Worm (Caenorhabditis elegans) whole organism, L1 larva: ENCODE data around the gene C34C12.9.

Source experiments
- C16A3.4 ChIP-seq: fragments of 150-350 bp; optimal IDR thresholded peaks from 2 replicates; lab custom pipeline; 2014; ENCODE audit warnings: missing biosample characterization, missing genetic modification characterization
- C34B4.2 ChIP-seq: sonication (generic microtip); optimal IDR thresholded peaks from 2 replicates; lab custom pipeline; 2017; ENCODE audit warnings: mild to moderate bottlenecking, missing genetic modification characterization, missing compliant biosample characterization
- aha-1 ChIP-seq: fragments of 150-350 bp; optimal IDR thresholded peaks from 2 replicates; lab custom pipeline; 2014; ENCODE audit warnings: missing biosample characterization, missing genetic modification characterization
- aly-2 ChIP-seq: fragments of 150-350 bp; optimal IDR thresholded peaks from 2 replicates; lab custom pipeline; 2014; ENCODE audit warnings: missing biosample characterization, missing genetic modification characterization
- blmp-1 ChIP-seq: fragments of 150-350 bp; optimal IDR thresholded peaks from 2 replicates; lab custom pipeline; 2014; ENCODE audit warnings: missing biosample characterization, missing genetic modification characterization
- ceh-8 ChIP-seq: fragments of 200-800 bp; sonication (Bioruptor generic); optimal IDR thresholded peaks from 2 replicates; lab custom pipeline; 2018; ENCODE audit warnings: mild to moderate bottlenecking, missing genetic modification characterization, moderate library complexity, missing compliant biosample characterization
- ceh-82 ChIP-seq, 3 experiments: fragments of 150-350 bp in 1 of 3; sonication (generic microtip) in 2 of 3; optimal IDR thresholded peaks; 2 replicates each; lab custom pipeline; 2014 to 2017; ENCODE audit warnings: missing biosample characterization in 3 of 3, missing genetic modification characterization in 3 of 3
- efl-1 ChIP-seq, 4 experiments: fragments of 150-350 bp; optimal IDR thresholded peaks in 3 of 4; peaks in 1 of 4; 1 replicate in 1 of 4; 2 replicates in 3 of 4; lab custom pipeline; 2014; ENCODE audit warnings: missing biosample characterization in 2 of 4, missing genetic modification characterization in 2 of 4, missing genetic modification reagents in 2 of 4
- efl-3 ChIP-seq: fragments of 200-800 bp; sonication (Bioruptor generic); optimal IDR thresholded peaks from 2 replicates; lab custom pipeline; 2018; ENCODE audit warnings: mild to moderate bottlenecking, missing genetic modification characterization, missing compliant biosample characterization
- egl-13 ChIP-seq: sonication (generic microtip); optimal IDR thresholded peaks from 2 replicates; lab custom pipeline; 2016; ENCODE audit warnings: missing genotype, missing genetic modification reagents, missing genetic modification characterization, missing compliant biosample characterization
- elt-2 ChIP-seq: sonication (generic microtip); optimal IDR thresholded peaks from 2 replicates; lab custom pipeline; 2016; ENCODE audit warnings: missing genetic modification characterization, mild to moderate bottlenecking, inconsistent platforms, missing compliant biosample characterization, missing genetic modification reagents
- ets-5 ChIP-seq: fragments of 200-800 bp; sonication (Bioruptor generic); IDR thresholded peaks from 2 replicates; pipeline ENCODE4 v1.3.6; 2022; ENCODE audit warnings: missing genetic modification characterization, missing compliant biosample characterization
- grh-1 ChIP-seq: fragments of 200-800 bp; sonication (Bioruptor generic); IDR thresholded peaks from 2 replicates; pipeline ENCODE4 v1.3.6; 2022; ENCODE audit warnings: missing genetic modification reagents, missing genetic modification characterization, missing compliant biosample characterization
- hlh-17 ChIP-seq: fragments of 200-800 bp; sonication (Bioruptor generic); optimal IDR thresholded peaks from 2 replicates; lab custom pipeline; 2018; ENCODE audit warnings: missing genetic modification characterization, mild to moderate bottlenecking, missing compliant biosample characterization, moderate library complexity, borderline replicate concordance
- hpl-2 ChIP-seq: fragments of 150-350 bp; optimal IDR thresholded peaks from 2 replicates; lab custom pipeline; 2014; ENCODE audit warnings: missing biosample characterization, missing genetic modification reagents, missing genetic modification characterization
- isw-1 ChIP-seq: fragments of 200-800 bp; sonication (Bioruptor generic); IDR thresholded peaks from 2 replicates; pipeline ENCODE4 v1.3.6; 2022; ENCODE audit warnings: missing genetic modification characterization, missing compliant biosample characterization
- jun-1 ChIP-seq: fragments of 150-350 bp; optimal IDR thresholded peaks from 2 replicates; lab custom pipeline; 2014; ENCODE audit warnings: missing biosample characterization, missing genetic modification reagents, missing genetic modification characterization
- lin-15B ChIP-seq: fragments of 150-350 bp; sonication (generic microtip); optimal IDR thresholded peaks from 3 replicates; lab custom pipeline; 2014; ENCODE audit warnings: missing biosample characterization, missing genetic modification characterization
- lin-35 ChIP-seq, 2 experiments: fragments of 150-350 bp; optimal IDR thresholded peaks; 2 replicates each; lab custom pipeline; 2014; ENCODE audit warnings: missing biosample characterization in 2 of 2, missing genetic modification characterization in 2 of 2, missing genetic modification reagents in 2 of 2
- lin-39 ChIP-seq: fragments of 150-350 bp; optimal IDR thresholded peaks from 2 replicates; lab custom pipeline; 2014; ENCODE audit warnings: missing biosample characterization, missing genetic modification reagents, missing genetic modification characterization
- lsy-2 ChIP-seq, 2 experiments: fragments of 150-350 bp; optimal IDR thresholded peaks; 2 replicates each; lab custom pipeline; 2014; ENCODE audit warnings: missing biosample characterization in 2 of 2, missing genetic modification characterization in 2 of 2
- mep-1 ChIP-seq: fragments of 150-350 bp; optimal IDR thresholded peaks from 2 replicates; lab custom pipeline; 2014; ENCODE audit warnings: missing biosample characterization, missing genetic modification characterization
- nhr-11 ChIP-seq: fragments of 150-350 bp; optimal IDR thresholded peaks from 2 replicates; lab custom pipeline; 2014; ENCODE audit warnings: missing biosample characterization, missing genetic modification characterization
- nhr-12 ChIP-seq: sonication (generic microtip); optimal IDR thresholded peaks from 2 replicates; lab custom pipeline; 2017; ENCODE audit warnings: missing biosample characterization, missing genetic modification characterization
- nhr-20 ChIP-seq: sonication (generic microtip); optimal IDR thresholded peaks from 2 replicates; lab custom pipeline; 2016; ENCODE audit warnings: mild to moderate bottlenecking, missing genetic modification characterization, missing compliant biosample characterization
- nhr-237 ChIP-seq: fragments of 150-350 bp; optimal IDR thresholded peaks from 2 replicates; lab custom pipeline; 2014; ENCODE audit warnings: missing biosample characterization, missing genetic modification characterization
- nhr-28 ChIP-seq: fragments of 150-350 bp; optimal IDR thresholded peaks from 2 replicates; lab custom pipeline; 2014; ENCODE audit warnings: missing biosample characterization, missing genetic modification characterization
- nhr-76 ChIP-seq: sonication (generic microtip); optimal IDR thresholded peaks from 2 replicates; lab custom pipeline; 2017; ENCODE audit warnings: missing biosample characterization, missing genetic modification characterization
- nhr-77 ChIP-seq: fragments of 150-350 bp; optimal IDR thresholded peaks from 2 replicates; lab custom pipeline; 2014; ENCODE audit warnings: missing biosample characterization, missing genetic modification characterization
- nhr-84 ChIP-seq: sonication (generic microtip); optimal IDR thresholded peaks from 2 replicates; lab custom pipeline; 2017; ENCODE audit warnings: missing biosample characterization, missing genetic modification characterization
- nhr-90 ChIP-seq: sonication (generic microtip); optimal IDR thresholded peaks from 2 replicates; lab custom pipeline; 2016; ENCODE audit warnings: mild to moderate bottlenecking, missing genetic modification characterization, missing compliant biosample characterization; ENCODE audit not compliant: poor library complexity
- pqm-1 ChIP-seq: sonication (generic microtip); optimal IDR thresholded peaks from 3 replicates; lab custom pipeline; 2017; ENCODE audit warnings: missing biosample characterization, missing genetic modification characterization
- skn-1 ChIP-seq: fragments of 150-350 bp; optimal IDR thresholded peaks from 2 replicates; lab custom pipeline; 2014; ENCODE audit warnings: missing biosample characterization, missing genetic modification characterization
- sox-4 ChIP-seq: sonication (generic microtip); optimal IDR thresholded peaks from 2 replicates; lab custom pipeline; 2016; ENCODE audit warnings: missing genetic modification characterization, missing compliant biosample characterization
- sup-37 ChIP-seq: fragments of 200-800 bp; sonication (Bioruptor generic); optimal IDR thresholded peaks from 2 replicates; lab custom pipeline; 2018; ENCODE audit warnings: mild to moderate bottlenecking, missing genetic modification characterization, missing compliant biosample characterization
- tbx-2 ChIP-seq: sonication (generic microtip); optimal IDR thresholded peaks from 2 replicates; lab custom pipeline; 2016; ENCODE audit warnings: missing genetic modification characterization, missing compliant biosample characterization
- unc-30 ChIP-seq: sonication (generic microtip); optimal IDR thresholded peaks from 2 replicates; lab custom pipeline; 2017; ENCODE audit warnings: missing biosample characterization, missing genetic modification characterization
- unc-86 ChIP-seq: sonication (generic microtip); optimal IDR thresholded peaks from 2 replicates; lab custom pipeline; 2016; ENCODE audit warnings: missing genetic modification characterization, missing compliant biosample characterization
- unc-98 ChIP-seq: fragments of 200-800 bp; sonication (Bioruptor generic); IDR thresholded peaks from 2 replicates; pipeline ENCODE4 v1.3.6; 2022; ENCODE audit warnings: missing genetic modification characterization, missing compliant biosample characterization
- vab-15 ChIP-seq: sonication (generic microtip); optimal IDR thresholded peaks from 2 replicates; lab custom pipeline; 2017; ENCODE audit warnings: missing genotype, mild to moderate bottlenecking, missing genetic modification characterization, missing compliant biosample characterization
- ztf-11 ChIP-seq, 2 experiments: sonication (generic microtip); optimal IDR thresholded peaks; 2 replicates each; lab custom pipeline; 2016 to 2017; ENCODE audit warnings: missing genetic modification characterization in 2 of 2, missing biosample characterization in 1 of 2, missing compliant biosample characterization in 1 of 2
- ztf-4 ChIP-seq: fragments of 150-350 bp; optimal IDR thresholded peaks from 2 replicates; lab custom pipeline; 2014; ENCODE audit warnings: missing biosample characterization, missing genetic modification characterization

The C34C12.9 gene

DNA sequence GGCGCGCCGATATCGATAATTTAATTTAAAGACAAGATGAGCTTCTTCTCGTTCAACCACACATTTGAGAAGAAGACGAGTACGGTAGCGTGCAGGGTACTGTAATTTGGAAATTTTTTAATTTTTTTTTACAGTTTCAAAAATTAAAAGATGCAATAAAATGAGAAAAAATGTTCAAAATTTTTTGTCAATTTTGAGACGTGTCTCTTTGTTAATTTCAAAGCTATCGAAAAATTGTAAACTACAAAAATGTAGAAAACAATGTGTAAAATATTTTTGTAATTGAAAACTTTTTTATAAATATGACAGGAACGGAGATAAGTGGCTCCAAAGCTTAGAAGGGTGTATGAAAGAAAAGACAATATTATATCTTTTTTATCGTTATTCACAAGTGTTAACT, 43.9 kb downstream of the C34C12.9 start, which contains the start of gene K01A11.1:
K01A11.1 (minus strand) TSS at position 101 of the 400 bp plus-strand sequence.
- no peak for TF ChIP-seq egl-13 (tag; lab: Kevin White, UChicago)
- no peak for TF ChIP-seq nhr-77 (tag; lab: Kevin White, UChicago)
- no peak for TF ChIP-seq efl-1 (optimal IDR thresholded peaks at IDR 0.05; lab: Kevin White, UChicago)
- TF ChIP-seq efl-1 (GFP tag; optimal IDR thresholded peaks at IDR 0.05 in 1 of 2; lab: Kevin White, UChicago): no peak
- TF ChIP-seq aha-1 (tag; lab: Kevin White, UChicago): no peak
- no peak for TF ChIP-seq nhr-20
- TF ChIP-seq nhr-11: no peak
- TF ChIP-seq unc-98: no peak
- TF ChIP-seq vab-15 (tag; lab: Kevin White, UChicago): no peak
- no peak for TF ChIP-seq skn-1 (tag; lab: Kevin White, UChicago)
- TF ChIP-seq mep-1: no peak
- TF ChIP-seq C34B4.2 (tag; lab: Kevin White, UChicago): no peak
- TF ChIP-seq unc-30: no peak
- TF ChIP-seq, all 84 proteins: peak for 0

ce11 chrIII:3430667-3431066, 44.6 kb downstream of the C34C12.9 start:
- TF ChIP-seq aha-1 (tag; lab: Kevin White, UChicago) (no peak), lin-39 (tag; lab: Kevin White, UChicago) (no peak), lin-35 (GFP tag; optimal IDR thresholded peaks at IDR 0.05; lab: Kevin White, UChicago) (no peak), C16A3.4 (tag; lab: Kevin White, UChicago) (no peak), vab-15 (tag; lab: Kevin White, UChicago) (no peak), aly-2 (tag; lab: Kevin White, UChicago) (no peak), pqm-1 (tag; lab: Kevin White, UChicago) (no peak), ztf-4 (tag; lab: Kevin White, UChicago) (no peak), sox-4 (tag; lab: Kevin White, UChicago) (no peak), ztf-11 (tag; optimal IDR thresholded peaks at IDR 0.05; lab: Kevin White, UChicago) (no peak), ceh-82 (tag; optimal IDR thresholded peaks at IDR 0.05; lab: Kevin White, UChicago) (no peak), lin-15B (tag; lab: Kevin White, UChicago) (no peak), nhr-12 (no peak), nhr-11 (no peak), ceh-8 (GFP tag; lab: Kevin White, UChicago) (no peak)

ce11 chrIII:3429761-3430160, 45.6 kb downstream of the C34C12.9 start:
- TF ChIP-seq ceh-8 (GFP tag; lab: Kevin White, UChicago) (no peak), efl-1 (optimal IDR thresholded peaks at IDR 0.05; lab: Kevin White, UChicago) (no peak), efl-1 (GFP tag; optimal IDR thresholded peaks at IDR 0.05 in 1 of 2; lab: Kevin White, UChicago) (no peak), unc-86 (no peak), ets-5 (GFP tag; lab: Robert Waterston, UW) (no peak), ztf-4 (tag; lab: Kevin White, UChicago) (no peak), efl-3 (GFP tag; lab: Kevin White, UChicago) (no peak), nhr-90 (no peak), lsy-2 (tag; optimal IDR thresholded peaks at IDR 0.05; lab: Kevin White, UChicago) (no peak), nhr-84 (tag; lab: Kevin White, UChicago) (no peak), ceh-82 (tag; optimal IDR thresholded peaks at IDR 0.05; lab: Kevin White, UChicago) (no peak), nhr-12 (no peak), hlh-17 (GFP tag; lab: Kevin White, UChicago) (no peak), sup-37 (GFP tag; lab: Kevin White, UChicago) (no peak), tbx-2 (no peak), isw-1 (GFP tag; lab: Robert Waterston, UW) (no peak), elt-2 (no peak), nhr-28 (tag; lab: Kevin White, UChicago) (no peak)
- TF ChIP-seq, all 84 proteins: peak for 0

DNA sequence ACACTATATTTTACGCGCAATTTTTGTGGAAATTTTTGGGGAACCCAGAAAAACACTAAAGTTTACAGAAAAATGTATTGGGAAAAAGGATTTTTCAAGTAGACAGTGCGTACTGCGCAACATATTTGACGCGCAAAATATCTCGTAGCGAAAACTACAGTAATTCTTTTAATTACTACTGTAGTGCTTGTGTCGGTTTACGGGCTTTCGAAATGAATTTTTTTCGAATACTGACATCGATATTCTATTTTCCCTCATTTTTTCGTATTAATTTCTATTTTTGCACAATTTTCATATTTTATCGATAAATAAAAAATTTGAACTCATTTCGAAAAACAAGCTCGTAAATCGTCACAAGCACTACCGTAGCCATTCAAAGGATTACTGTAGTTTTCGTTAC, 46.7 kb downstream of the C34C12.9 start:
- TF ChIP-seq nhr-76 (tag; lab: Kevin White, UChicago): no peak
- TF ChIP-seq sup-37 (GFP tag; lab: Kevin White, UChicago): no peak
- TF ChIP-seq C34B4.2 (tag; lab: Kevin White, UChicago): no peak
- no peak for TF ChIP-seq pqm-1 (tag; lab: Kevin White, UChicago)
- TF ChIP-seq ztf-11 (tag; optimal IDR thresholded peaks at IDR 0.05; lab: Kevin White, UChicago): no peak
- TF ChIP-seq jun-1 (tag; lab: Kevin White, UChicago): no peak
- TF ChIP-seq lin-15B (tag; lab: Kevin White, UChicago): no peak
- no peak for TF ChIP-seq sox-4 (tag; lab: Kevin White, UChicago)
- TF ChIP-seq blmp-1 (tag; lab: Kevin White, UChicago): no peak
- TF ChIP-seq unc-98: no peak
- no peak for TF ChIP-seq egl-13 (tag; lab: Kevin White, UChicago)
- no peak for TF ChIP-seq nhr-237 (tag; lab: Kevin White, UChicago)
- TF ChIP-seq aha-1 (tag; lab: Kevin White, UChicago): no peak
- no peak for TF ChIP-seq hpl-2 (GFP tag; lab: Kevin White, UChicago)
- no peak for TF ChIP-seq grh-1 (GFP tag; lab: Robert Waterston, UW)
